Fruit fly (Drosophila melanogaster) whole organism, adult: Measurements from ENCODE around the gene CheB93b.

ENCODE experiments used
- CG1620 ChIP-seq: fragments of 200-800 bp; sonication (Bioruptor generic); optimal IDR thresholded peaks from 2 replicates; lab custom pipeline; 2016; ENCODE audit warnings: missing biosample characterization, missing genetic modification characterization
- CG33017 ChIP-seq: fragments of 200-800 bp; sonication (Bioruptor generic); optimal IDR thresholded peaks from 2 replicates; lab custom pipeline; 2018; ENCODE audit warnings: missing biosample characterization, mild to moderate bottlenecking, missing genetic modification characterization, moderate library complexity
- Clk ChIP-seq: fragments of 200-800 bp; sonication (Bioruptor generic); optimal IDR thresholded peaks from 2 replicates; lab custom pipeline; 2017; ENCODE audit warnings: missing biosample characterization, missing genetic modification characterization
- Crg-1 ChIP-seq: fragments of 200-800 bp; sonication (Bioruptor generic); optimal IDR thresholded peaks from 2 replicates; lab custom pipeline; 2016; ENCODE audit warnings: missing biosample characterization, missing genetic modification characterization
- bab1 ChIP-seq: fragments of 200-800 bp; sonication (Bioruptor generic); optimal IDR thresholded peaks from 3 replicates; lab custom pipeline; 2019; ENCODE audit warnings: missing biosample characterization, mild to moderate bottlenecking, missing genetic modification characterization, moderate library complexity
- cic ChIP-seq: fragments of 200-800 bp; sonication (Bioruptor generic); optimal IDR thresholded peaks from 2 replicates; lab custom pipeline; 2017; ENCODE audit warnings: missing biosample characterization, mild to moderate bottlenecking, missing genetic modification characterization, moderate library complexity
- pad ChIP-seq: fragments of 200-800 bp; sonication (Bioruptor generic); optimal IDR thresholded peaks from 3 replicates; lab custom pipeline; 2017; ENCODE audit warnings: missing biosample characterization, missing genetic modification characterization, mild to moderate bottlenecking, moderate library complexity, missing genetic modification reagents
- toe ChIP-seq: fragments of 200-800 bp; sonication (Bioruptor generic); optimal IDR thresholded peaks from 2 replicates; lab custom pipeline; 2016; ENCODE audit warnings: missing biosample characterization, missing genetic modification characterization

- no peak for TF ChIP-seq Crg-1 (GFP tag; lab: Kevin White, UChicago)
- no peak for TF ChIP-seq cic (GFP tag; lab: Kevin White, UChicago)
- no peak for TF ChIP-seq CG33017
- TF ChIP-seq Clk: no peak
- no peak for TF ChIP-seq toe (GFP tag; lab: Kevin White, UChicago)
- TF ChIP-seq bab1: no peak
- no peak for TF ChIP-seq pad (GFP tag; lab: Kevin White, UChicago)
- no peak for TF ChIP-seq CG1620 (GFP tag; lab: Kevin White, UChicago)
Measured at dm6 chr3R:21440760-21441159, 31.8 kb downstream of the CheB93b start.
